Fruit fly (Drosophila melanogaster): ENCODE measurements around the gene CG42324.

DNA sequence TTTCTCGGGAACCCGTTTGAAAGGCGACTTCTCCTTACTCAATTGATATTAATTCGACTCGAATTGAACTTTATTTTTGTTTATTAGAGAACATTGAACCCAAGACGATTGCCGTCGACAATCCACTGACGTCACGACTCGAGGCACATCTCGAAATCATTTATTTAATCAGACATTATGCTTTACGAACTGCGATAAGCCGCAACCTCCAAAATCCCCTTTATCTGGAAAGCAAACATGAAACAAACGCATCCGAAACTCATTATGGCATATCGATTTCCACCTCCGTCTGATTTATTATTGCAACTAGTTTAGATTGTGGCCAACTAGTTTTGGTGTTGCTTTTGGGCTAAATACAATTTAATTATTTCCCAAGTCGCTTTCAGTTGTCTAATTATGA lies 74.9 kb downstream of the CG42324 start:
- no peak for TF ChIP-seq fd96Ca (GFP tag; IDR thresholded peaks at IDR 0.05)
- no peak for TF ChIP-seq gl (tag; optimal IDR thresholded peaks at IDR 0.05)
- TF ChIP-seq Pif1B (GFP tag; optimal IDR thresholded peaks at IDR 0.05), result no peak
- TF ChIP-seq CG34367 (tag; optimal IDR thresholded peaks at IDR 0.05), result no peak
- TF ChIP-seq Snoo (tag; optimal IDR thresholded peaks at IDR 0.05), result no peak
- no peak for TF ChIP-seq CG15710 (tag; optimal IDR thresholded peaks at IDR 0.05)
- TF ChIP-seq CG12605 (GFP tag; IDR thresholded peaks at IDR 0.05), result no peak
- no peak for TF ChIP-seq Ets98B (GFP tag; IDR thresholded peaks at IDR 0.05)
- TF ChIP-seq CG8301 (tag; optimal IDR thresholded peaks at IDR 0.05), result no peak
- TF ChIP-seq CG10348 (GFP tag; IDR thresholded peaks at IDR 0.05), result no peak
- no peak for TF ChIP-seq CG4496 (GFP tag; IDR thresholded peaks at IDR 0.05)
- no peak for TF ChIP-seq CG13204 (GFP tag; optimal IDR thresholded peaks at IDR 0.05)
- TF ChIP-seq CG32121 (GFP tag; IDR thresholded peaks at IDR 0.05), result no peak
- TF ChIP-seq EcR (GFP tag; optimal IDR thresholded peaks at IDR 0.05), result no peak

Data from whole organism, pupa.